Worm (Caenorhabditis elegans) whole organism, L4 larva: ENCODE results near the gene cls-2.
A peak's percentile ranks its signal among the peaks of the same experiment; 100 is the strongest.

Source experiments
- F10B5.3 ChIP-seq: sonication (generic microtip); optimal IDR thresholded peaks from 2 replicates; lab custom pipeline; 2016; ENCODE audit warnings: mild to moderate bottlenecking, missing genetic modification characterization, missing compliant biosample characterization
- F26F4.8 ChIP-seq: fragments of 200-800 bp; sonication (Bioruptor generic); conservative IDR thresholded peaks from 2 replicates; pipeline ENCODE4 v1.3.6; 2022; ENCODE audit warnings: missing genetic modification characterization, missing compliant biosample characterization
- Y105C5A.15 ChIP-seq: fragments of 200-800 bp; sonication (Bioruptor generic); IDR thresholded peaks from 2 replicates; pipeline ENCODE4 v1.3.6; 2022; ENCODE audit warnings: missing genetic modification characterization, missing compliant biosample characterization
- Y5F2A.4 ChIP-seq: fragments of 200-800 bp; sonication (Bioruptor generic); optimal IDR thresholded peaks from 2 replicates; lab custom pipeline; 2018; ENCODE audit warnings: mild to moderate bottlenecking, missing genetic modification characterization, missing compliant biosample characterization
- aha-1 ChIP-seq: fragments of 150-350 bp; peaks from one replicate; lab custom pipeline; 2014; ENCODE audit warnings: missing biosample characterization, missing genetic modification characterization
- ama-1 ChIP-seq: fragments of 150-350 bp; optimal IDR thresholded peaks from 2 replicates; lab custom pipeline; 2014; ENCODE audit warnings: inconsistent platforms, mixed read lengths
- attf-4 ChIP-seq: sonication (generic microtip); optimal IDR thresholded peaks from 3 replicates; lab custom pipeline; 2017; ENCODE audit warnings: missing biosample characterization, missing genetic modification characterization
- ceh-28 ChIP-seq: fragments of 150-350 bp; optimal IDR thresholded peaks from 2 replicates; lab custom pipeline; 2014; ENCODE audit warnings: missing biosample characterization, missing genetic modification reagents, missing genetic modification characterization
- ceh-32 ChIP-seq: sonication (generic microtip); optimal IDR thresholded peaks from 2 replicates; lab custom pipeline; 2016; ENCODE audit warnings: mild to moderate bottlenecking, missing genetic modification characterization, missing compliant biosample characterization; ENCODE audit not compliant: poor library complexity
- ces-1 ChIP-seq: fragments of 150-350 bp; sonication (generic microtip); optimal IDR thresholded peaks from 4 replicates; lab custom pipeline; 2014; ENCODE audit warnings: missing biosample characterization, missing genetic modification reagents, missing genetic modification characterization
- cey-2 ChIP-seq: sonication (generic microtip); optimal IDR thresholded peaks from 3 replicates; lab custom pipeline; 2017; ENCODE audit warnings: missing genetic modification characterization, mild to moderate bottlenecking, missing compliant biosample characterization, antibody characterized with exemption, borderline replicate concordance; ENCODE audit not compliant: insufficient read depth
- daf-16 ChIP-seq, 3 experiments: sonication (generic microtip); optimal IDR thresholded peaks; 2 replicates each; lab custom pipeline; 2016 to 2017; ENCODE audit warnings: missing genetic modification characterization in 3 of 3, missing genetic modification reagents in 3 of 3, mild to moderate bottlenecking in 2 of 3, missing compliant biosample characterization in 2 of 3, missing biosample characterization in 1 of 3, moderate library complexity in 1 of 3
- dmd-6 ChIP-seq: fragments of 200-800 bp; sonication (Bioruptor generic); IDR thresholded peaks from 2 replicates; pipeline ENCODE4 v1.3.6; 2022; ENCODE audit warnings: missing genetic modification reagents, missing genetic modification characterization, missing compliant biosample characterization
- dmd-9 ChIP-seq: fragments of 200-800 bp; sonication (Bioruptor generic); IDR thresholded peaks from 2 replicates; pipeline ENCODE4 v1.3.6; 2022; ENCODE audit warnings: missing genetic modification reagents, missing genetic modification characterization, missing compliant biosample characterization
- dpl-1 ChIP-seq: fragments of 150-350 bp; optimal IDR thresholded peaks from 2 replicates; lab custom pipeline; 2014; ENCODE audit warnings: missing biosample characterization, missing genetic modification reagents, missing genetic modification characterization
- duxl-1 ChIP-seq: sonication (generic microtip); optimal IDR thresholded peaks from 2 replicates; lab custom pipeline; 2016; ENCODE audit warnings: mild to moderate bottlenecking, missing genetic modification characterization, moderate library complexity, missing compliant biosample characterization; ENCODE audit not compliant: poor library complexity
- egl-27 ChIP-seq: sonication (generic microtip); optimal IDR thresholded peaks from 3 replicates; lab custom pipeline; 2017; ENCODE audit warnings: missing biosample characterization, missing genetic modification reagents, missing genetic modification characterization
- egl-43 ChIP-seq: fragments of 200-800 bp; sonication (Bioruptor generic); IDR thresholded peaks from 2 replicates; pipeline ENCODE4 v1.3.6; 2022; ENCODE audit warnings: missing genetic modification reagents, missing genetic modification characterization, missing compliant biosample characterization
- fkh-10 ChIP-seq: fragments of 150-350 bp; optimal IDR thresholded peaks from 2 replicates; lab custom pipeline; 2014; ENCODE audit warnings: missing biosample characterization, missing genetic modification reagents, missing genetic modification characterization
- fos-1 ChIP-seq: fragments of 150-350 bp; optimal IDR thresholded peaks from 2 replicates; lab custom pipeline; 2014; ENCODE audit warnings: missing biosample characterization, missing genetic modification characterization
- hif-1 ChIP-seq, 2 experiments: sonication (generic microtip); optimal IDR thresholded peaks; 2 replicates each; lab custom pipeline; 2016 to 2017; ENCODE audit warnings: missing compliant biosample characterization in 2 of 2, missing genetic modification characterization in 2 of 2, missing genetic modification reagents in 2 of 2, missing genotype in 2 of 2, mild to moderate bottlenecking in 1 of 2
- lin-15B ChIP-seq: fragments of 150-350 bp; sonication (generic microtip); optimal IDR thresholded peaks from 3 replicates; lab custom pipeline; 2014; ENCODE audit warnings: missing biosample characterization, missing genetic modification characterization
- lin-38 ChIP-seq: fragments of 200-800 bp; sonication (Bioruptor generic); IDR thresholded peaks from 2 replicates; pipeline ENCODE4 v1.3.6; 2022; ENCODE audit warnings: missing genetic modification reagents, missing genetic modification characterization, missing compliant biosample characterization
- lin-39 ChIP-seq: fragments of 150-350 bp; optimal IDR thresholded peaks from 2 replicates; lab custom pipeline; 2014; ENCODE audit warnings: missing biosample characterization, missing genetic modification reagents, missing genetic modification characterization
- lir-3 ChIP-seq: sonication (generic microtip); optimal IDR thresholded peaks from 2 replicates; lab custom pipeline; 2016; ENCODE audit warnings: mild to moderate bottlenecking, missing genetic modification characterization, missing compliant biosample characterization
- madf-5 ChIP-seq, 2 experiments: fragments of 200-800 bp; sonication (Bioruptor generic); IDR thresholded peaks; 2 replicates each; pipeline ENCODE4 v1.3.6; 2022; ENCODE audit warnings: missing compliant biosample characterization in 2 of 2, missing genetic modification characterization in 2 of 2
- madf-9 ChIP-seq: fragments of 200-800 bp; sonication (Bioruptor generic); conservative IDR thresholded peaks from 2 replicates; pipeline ENCODE4 v1.3.6; 2022; ENCODE audit warnings: missing genetic modification reagents, missing genetic modification characterization, missing compliant biosample characterization
- mes-2 ChIP-seq: sonication (generic microtip); optimal IDR thresholded peaks from 2 replicates; lab custom pipeline; 2016; ENCODE audit warnings: missing genotype, mild to moderate bottlenecking, missing genetic modification characterization, missing compliant biosample characterization; ENCODE audit not compliant: poor library complexity, severe bottlenecking
- mxl-2 ChIP-seq: fragments of 200-800 bp; sonication (Bioruptor generic); conservative IDR thresholded peaks from 2 replicates; pipeline ENCODE4 v1.3.6; 2022; ENCODE audit warnings: missing genetic modification reagents, missing genetic modification characterization, missing compliant biosample characterization
- nhr-10 ChIP-seq: fragments of 150-350 bp; optimal IDR thresholded peaks from 2 replicates; lab custom pipeline; 2014; ENCODE audit warnings: missing biosample characterization, missing genetic modification characterization
- nhr-102 ChIP-seq: sonication (generic microtip); optimal IDR thresholded peaks from 2 replicates; lab custom pipeline; 2016; ENCODE audit warnings: mild to moderate bottlenecking, missing genetic modification characterization, moderate library complexity, missing compliant biosample characterization
- nhr-11 ChIP-seq: fragments of 150-350 bp; optimal IDR thresholded peaks from 2 replicates; lab custom pipeline; 2014; ENCODE audit warnings: missing biosample characterization, missing genetic modification characterization
- nhr-237 ChIP-seq: sonication (generic microtip); optimal IDR thresholded peaks from 2 replicates; lab custom pipeline; 2017; ENCODE audit warnings: missing biosample characterization, missing genetic modification characterization
- nhr-25 ChIP-seq: sonication (generic microtip); optimal IDR thresholded peaks from 2 replicates; lab custom pipeline; 2017; ENCODE audit warnings: missing genetic modification characterization, mild to moderate bottlenecking, missing compliant biosample characterization, antibody characterized with exemption, moderate library complexity, borderline replicate concordance; ENCODE audit not compliant: insufficient read depth
- nhr-42 ChIP-seq: fragments of 200-800 bp; sonication (Bioruptor generic); IDR thresholded peaks from 2 replicates; pipeline ENCODE4 v1.3.6; 2022; ENCODE audit warnings: missing genetic modification characterization, missing compliant biosample characterization
- nhr-76 ChIP-seq: fragments of 150-350 bp; optimal IDR thresholded peaks from 2 replicates; lab custom pipeline; 2014; ENCODE audit warnings: missing biosample characterization, missing genetic modification characterization
- nhr-77 ChIP-seq: fragments of 150-350 bp; optimal IDR thresholded peaks from 2 replicates; lab custom pipeline; 2014; ENCODE audit warnings: missing biosample characterization, missing genetic modification characterization
- pha-4 ChIP-seq, 2 experiments: fragments of 150-350 bp in 1 of 2; fragments of 200-800 bp in 1 of 2; sonication (Bioruptor generic) in 1 of 2; IDR thresholded peaks in 1 of 2; optimal IDR thresholded peaks in 1 of 2; 2 replicates each; pipeline versions ENCODE4 v1.3.6 to Lab custom; 2014 to 2022; ENCODE audit warnings: missing genetic modification characterization in 2 of 2, missing genetic modification reagents in 2 of 2, missing biosample characterization in 1 of 2, missing compliant biosample characterization in 1 of 2
- sdz-12 ChIP-seq: fragments of 200-800 bp; sonication (Bioruptor generic); optimal IDR thresholded peaks from 2 replicates; lab custom pipeline; 2018; ENCODE audit warnings: mild to moderate bottlenecking, missing genetic modification characterization, missing compliant biosample characterization
- skn-1 ChIP-seq: fragments of 150-350 bp; optimal IDR thresholded peaks from 2 replicates; lab custom pipeline; 2014; ENCODE audit warnings: missing biosample characterization, missing genetic modification characterization
- snpc-4 ChIP-seq: fragments of 150-350 bp; optimal IDR thresholded peaks from 2 replicates; lab custom pipeline; 2014; ENCODE audit warnings: missing biosample characterization, missing genetic modification characterization
- tag-97 ChIP-seq: fragments of 200-800 bp; sonication (Bioruptor generic); IDR thresholded peaks from 2 replicates; pipeline ENCODE4 v1.3.6; 2022; ENCODE audit warnings: missing genetic modification characterization, missing compliant biosample characterization
- unc-130 ChIP-seq: sonication (generic microtip); optimal IDR thresholded peaks from 2 replicates; lab custom pipeline; 2016; ENCODE audit warnings: missing genetic modification reagents, missing genetic modification characterization, missing compliant biosample characterization
- unc-39 ChIP-seq: sonication (generic microtip); optimal IDR thresholded peaks from 2 replicates; lab custom pipeline; 2017; ENCODE audit warnings: missing biosample characterization, missing genetic modification characterization
- vab-7 ChIP-seq: fragments of 200-800 bp; sonication (Bioruptor generic); IDR thresholded peaks from 2 replicates; pipeline ENCODE4 v1.3.6; 2022; ENCODE audit warnings: missing genetic modification reagents, missing genetic modification characterization, missing compliant biosample characterization
- zag-1 ChIP-seq: fragments of 150-350 bp; optimal IDR thresholded peaks from 2 replicates; lab custom pipeline; 2014; ENCODE audit warnings: missing biosample characterization, missing genetic modification characterization
- zfp-2 ChIP-seq: sonication (generic microtip); optimal IDR thresholded peaks from 2 replicates; lab custom pipeline; 2016; ENCODE audit warnings: mild to moderate bottlenecking, missing genetic modification characterization, missing compliant biosample characterization
- zfp-3 ChIP-seq: fragments of 200-800 bp; sonication (Bioruptor generic); conservative IDR thresholded peaks from 2 replicates; pipeline ENCODE4 v1.3.6; 2022; ENCODE audit warnings: missing genetic modification reagents, missing genetic modification characterization, missing compliant biosample characterization
- zip-11 ChIP-seq: fragments of 200-800 bp; sonication (Bioruptor generic); IDR thresholded peaks from 2 replicates; pipeline ENCODE4 v1.3.6; 2022; ENCODE audit warnings: missing genetic modification characterization, missing compliant biosample characterization
- zip-2 ChIP-seq: fragments of 150-350 bp; optimal IDR thresholded peaks from 2 replicates; lab custom pipeline; 2014; ENCODE audit warnings: missing biosample characterization, missing genetic modification characterization

Gene cls-2

DNA sequence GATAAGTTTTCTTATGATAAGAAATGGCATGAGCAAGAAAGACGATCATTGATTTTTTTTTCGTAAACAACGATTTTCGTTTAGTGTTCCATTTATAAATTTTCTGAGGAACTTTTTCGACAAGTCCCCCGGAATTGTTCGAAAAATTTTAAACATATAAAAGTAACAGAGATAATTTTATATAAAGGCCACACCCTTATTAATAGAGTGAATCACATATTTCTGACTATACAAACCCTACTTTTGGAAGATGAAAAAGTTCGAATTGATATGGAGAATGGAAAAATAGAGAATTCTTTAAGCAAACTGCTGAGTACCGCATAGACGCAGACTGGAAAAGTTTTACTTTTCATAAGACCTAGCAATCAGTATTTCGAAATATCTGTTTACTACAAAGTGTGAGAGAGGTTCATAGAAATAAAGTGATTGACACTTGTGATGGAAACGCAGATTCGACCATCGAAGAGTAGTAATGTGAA is 3.7 kb upstream of the cls-2 start (continued):
- no peak for TF ChIP-seq ceh-32 (tag; lab: Kevin White, UChicago)
- no peak for TF ChIP-seq zip-11 (GFP tag; lab: Robert Waterston, UW)
- TF ChIP-seq vab-7 (GFP tag; lab: Robert Waterston, UW) = peak; percentile 59; the same call in 1 of the 2 replicates
- peak in 1 of 2 experiments; percentile 37 for TF ChIP-seq hif-1 (tag; optimal IDR thresholded peaks at IDR 0.05; lab: Kevin White, UChicago)
- no peak for TF ChIP-seq lin-39 (tag; lab: Kevin White, UChicago)
- TF ChIP-seq egl-43 (GFP tag; lab: Robert Waterston, UW) = peak; percentile 53; the same call in 1 of the 2 replicates
- peak; percentile 86 for TF ChIP-seq sdz-12 (GFP tag; lab: Kevin White, UChicago)
- TF ChIP-seq nhr-25 (tag; lab: Kevin White, UChicago) = peak; percentile 10
- TF ChIP-seq nhr-102 (tag; lab: Kevin White, UChicago) = peak; percentile 18
- TF ChIP-seq cey-2 (tag; lab: Kevin White, UChicago) = peak; percentile 41
- peak; percentile 81 for TF ChIP-seq pha-4 (GFP tag; IDR thresholded peaks at IDR 0.05; lab: Robert Waterston, UW)
- peak; percentile 82 for TF ChIP-seq pha-4 (tag; optimal IDR thresholded peaks at IDR 0.05; lab: Kevin White, UChicago)
- TF ChIP-seq daf-16 (GFP tag; optimal IDR thresholded peaks at IDR 0.05; lab: Kevin White, UChicago) = peak; percentile 23 to 52
- peak; percentile 97 for TF ChIP-seq daf-16 (tag; optimal IDR thresholded peaks at IDR 0.05; lab: Kevin White, UChicago)
- peak; percentile 98 for TF ChIP-seq zfp-3 (GFP tag; lab: Robert Waterston, UW)
- TF ChIP-seq aha-1 = peak; percentile 98
- TF ChIP-seq nhr-10 (tag; lab: Kevin White, UChicago) = peak; percentile 31
- no peak for TF ChIP-seq lin-15B (tag; lab: Kevin White, UChicago)
- TF ChIP-seq duxl-1 (tag; lab: Kevin White, UChicago) = peak; percentile 17
- TF ChIP-seq egl-27 = no peak
- TF ChIP-seq dmd-6 (GFP tag; lab: Robert Waterston, UW) = peak; percentile 63
- no peak for TF ChIP-seq nhr-237 (tag; lab: Kevin White, UChicago)
- TF ChIP-seq unc-130 (GFP tag; lab: Kevin White, UChicago) = no peak
- peak in 1 of 2 experiments; percentile 4; a peak in 1 of 4 replicates for TF ChIP-seq madf-5 (GFP tag; IDR thresholded peaks at IDR 0.05; lab: Robert Waterston, UW)
- peak; percentile 2 for TF ChIP-seq attf-4 (tag; lab: Kevin White, UChicago)
- TF ChIP-seq zip-2 (tag; lab: Kevin White, UChicago) = peak; percentile 74
- TF ChIP-seq Y5F2A.4 = no peak
- TF ChIP-seq zfp-2 (tag; lab: Kevin White, UChicago) = no peak
- TF ChIP-seq nhr-76 (tag; lab: Kevin White, UChicago) = peak; percentile 11
- peak; percentile 90 for TF ChIP-seq ama-1
- TF ChIP-seq mes-2 = peak; percentile 63
- no peak for TF ChIP-seq fkh-10 (GFP tag; lab: Kevin White, UChicago)
- no peak for TF ChIP-seq dmd-9 (GFP tag; lab: Robert Waterston, UW)
- peak; percentile 51 for TF ChIP-seq dpl-1 (GFP tag; lab: Kevin White, UChicago)
- TF ChIP-seq nhr-42 (GFP tag; lab: Robert Waterston, UW) = no peak; the same call in none of the 2 replicates
- TF ChIP-seq fos-1 (tag; lab: Kevin White, UChicago) = no peak
- peak; percentile 36 for TF ChIP-seq ceh-28 (tag; lab: Kevin White, UChicago)
- TF ChIP-seq skn-1 (tag; lab: Kevin White, UChicago) = no peak
- peak; percentile 62 for TF ChIP-seq madf-9 (GFP tag; lab: Robert Waterston, UW)
- no peak for TF ChIP-seq nhr-11 (tag; lab: Kevin White, UChicago)
- TF ChIP-seq F10B5.3 (tag; lab: Kevin White, UChicago) = no peak
- no peak for TF ChIP-seq zag-1 (tag; lab: Kevin White, UChicago)
- TF ChIP-seq Y105C5A.15 (GFP tag; lab: Robert Waterston, UW) = no peak
- TF ChIP-seq snpc-4 (tag; lab: Kevin White, UChicago) = no peak
- peak; percentile 43; the same call in 1 of the 2 replicates for TF ChIP-seq tag-97 (GFP tag; lab: Robert Waterston, UW)
- no peak for TF ChIP-seq F26F4.8 (GFP tag; lab: Robert Waterston, UW)
- TF ChIP-seq ces-1 (GFP tag; lab: Kevin White, UChicago) = no peak
- TF ChIP-seq lir-3 = peak; percentile 5
- peak; percentile 68 for TF ChIP-seq lin-38
- peak; percentile 75 for TF ChIP-seq nhr-77 (tag; lab: Kevin White, UChicago)
- TF ChIP-seq unc-39 (tag; lab: Kevin White, UChicago) = no peak
- no peak for TF ChIP-seq mxl-2 (GFP tag; lab: Robert Waterston, UW)
